Fruit fly (Drosophila melanogaster) whole organism, embryonic: ENCODE data around the gene Tm1.

Source experiments
- Asciz ChIP-seq: fragments of 200-800 bp; sonication (Bioruptor generic); optimal IDR thresholded peaks from 2 replicates; lab custom pipeline; 2017; ENCODE audit warnings: missing biosample characterization, mild to moderate bottlenecking, missing genetic modification characterization, missing genetic modification reagents
- CG11093 ChIP-seq: fragments of 200-800 bp; sonication (Bioruptor generic); IDR thresholded peaks from 3 replicates; pipeline ENCODE4 v1.3.6; 2022; ENCODE audit warnings: missing biosample characterization, missing genetic modification characterization
- CG11723 ChIP-seq: fragments of 200-800 bp; sonication (Bioruptor generic); optimal IDR thresholded peaks from 2 replicates; lab custom pipeline; 2017; ENCODE audit warnings: missing biosample characterization, mild to moderate bottlenecking, missing genetic modification characterization
- CG12071 ChIP-seq: fragments of 200-800 bp; sonication (Bioruptor generic); optimal IDR thresholded peaks from 3 replicates; lab custom pipeline; 2018; ENCODE audit warnings: missing biosample characterization, mild to moderate bottlenecking, missing genetic modification characterization
- CG14667 ChIP-seq: fragments of 200-800 bp; sonication (Bioruptor generic); IDR thresholded peaks from 2 replicates; pipeline ENCODE4 v1.3.6; 2022; ENCODE audit warnings: missing biosample characterization, missing genetic modification characterization
- CG14710 ChIP-seq: fragments of 200-800 bp; sonication (Bioruptor generic); optimal IDR thresholded peaks from 3 replicates; lab custom pipeline; 2019; ENCODE audit warnings: missing biosample characterization, mild to moderate bottlenecking, missing genetic modification characterization, moderate library complexity
- CG15011 ChIP-seq: fragments of 200-800 bp; sonication (Bioruptor generic); optimal IDR thresholded peaks from 3 replicates; lab custom pipeline; 2018; ENCODE audit warnings: missing biosample characterization, mild to moderate bottlenecking, missing genetic modification characterization
- CG15514 ChIP-seq: fragments of 200-800 bp; sonication (Bioruptor generic); optimal IDR thresholded peaks from 3 replicates; lab custom pipeline; 2017; ENCODE audit warnings: missing biosample characterization, missing genetic modification characterization, mild to moderate bottlenecking, moderate library complexity, missing genetic modification reagents
- CG17829 ChIP-seq: fragments of 200-800 bp; optimal IDR thresholded peaks from 2 replicates; lab custom pipeline; 2019; ENCODE audit warnings: missing biosample characterization, mild to moderate bottlenecking, missing genetic modification characterization, moderate library complexity
- CG2199 ChIP-seq: fragments of 200-800 bp; sonication (Bioruptor generic); IDR thresholded peaks from 3 replicates; pipeline ENCODE4 v1.3.6; 2022; ENCODE audit warnings: missing biosample characterization, missing genetic modification characterization
- CG31365 ChIP-seq: fragments of 200-800 bp; sonication (Bioruptor generic); optimal IDR thresholded peaks from 2 replicates; lab custom pipeline; 2018; ENCODE audit warnings: missing biosample characterization, mild to moderate bottlenecking, missing genetic modification characterization
- CG34224 ChIP-seq: fragments of 200-800 bp; sonication (Bioruptor generic); IDR thresholded peaks from 3 replicates; pipeline ENCODE4 v1.3.6; 2022; ENCODE audit warnings: missing biosample characterization, missing genetic modification characterization; ENCODE audit not compliant: partially characterized antibody
- CG6689 ChIP-seq: fragments of 200-800 bp; sonication (Bioruptor generic); IDR thresholded peaks from 2 replicates; pipeline ENCODE4 v1.3.6; 2022; ENCODE audit warnings: missing biosample characterization, missing genetic modification characterization
- CG7786 ChIP-seq: fragments of 200-800 bp; sonication (Bioruptor generic); optimal IDR thresholded peaks from 2 replicates; lab custom pipeline; 2016; ENCODE audit warnings: missing biosample characterization, missing genetic modification characterization
- CoRest ChIP-seq: fragments of 200-800 bp; sonication (Bioruptor generic); optimal IDR thresholded peaks from 3 replicates; lab custom pipeline; 2018; ENCODE audit warnings: missing biosample characterization, mild to moderate bottlenecking, missing genetic modification characterization, moderate library complexity
- E2f2 ChIP-seq: fragments of 200-800 bp; sonication (Bioruptor generic); IDR thresholded peaks from 2 replicates; pipeline ENCODE4 v1.3.6; 2022; ENCODE audit warnings: missing biosample characterization, missing genetic modification characterization
- Eip74EF ChIP-seq, 2 experiments: fragments of 200-800 bp in 1 of 2; fragments of >200 bp in 1 of 2; sonication (Bioruptor generic) in 1 of 2; optimal IDR thresholded peaks; 2 replicates each; lab custom pipeline; 2017 to 2019; ENCODE audit warnings: missing biosample characterization in 2 of 2, missing genetic modification characterization in 2 of 2, mild to moderate bottlenecking in 1 of 2, moderate library complexity in 1 of 2
- H15 ChIP-seq: fragments of 200-800 bp; sonication (Bioruptor generic); IDR thresholded peaks from 3 replicates; pipeline ENCODE4 v1.3.6; 2022; ENCODE audit warnings: missing biosample characterization, missing genetic modification characterization
- Hand ChIP-seq: fragments of 200-800 bp; sonication (Bioruptor generic); optimal IDR thresholded peaks from 2 replicates; lab custom pipeline; 2017; ENCODE audit warnings: mild to moderate bottlenecking, missing biosample characterization, missing genetic modification reagents, missing genetic modification characterization
- HmgZ ChIP-seq: fragments of 200-800 bp; sonication (Bioruptor generic); optimal IDR thresholded peaks from 2 replicates; lab custom pipeline; 2018; ENCODE audit warnings: missing biosample characterization, mild to moderate bottlenecking, missing genetic modification characterization
- MTF-1 ChIP-seq: fragments of 200-800 bp; sonication (Bioruptor generic); optimal IDR thresholded peaks from 2 replicates; lab custom pipeline; 2018; ENCODE audit warnings: missing biosample characterization, mild to moderate bottlenecking, missing genetic modification characterization, borderline replicate concordance
- Med ChIP-seq: fragments of 200-800 bp; sonication (Bioruptor generic); peaks from one replicate; lab custom pipeline; 2016; ENCODE audit warnings: missing biosample characterization, missing genetic modification characterization, mild to moderate bottlenecking, inconsistent platforms, moderate library complexity
- Neu2 ChIP-seq: fragments of 200-800 bp; sonication (Bioruptor generic); optimal IDR thresholded peaks from 3 replicates; lab custom pipeline; 2016; ENCODE audit warnings: missing biosample characterization, missing genetic modification characterization, borderline replicate concordance
- Oli ChIP-seq: fragments of 200-800 bp; sonication (Bioruptor generic); optimal IDR thresholded peaks from 2 replicates; lab custom pipeline; 2018; ENCODE audit warnings: missing biosample characterization, mild to moderate bottlenecking, missing genetic modification characterization, moderate library complexity
- Scr ChIP-seq: fragments of 200-800 bp; sonication (Bioruptor generic); IDR thresholded peaks from 2 replicates; pipeline ENCODE4 v1.3.6; 2022; ENCODE audit warnings: missing biosample characterization, missing genetic modification characterization; ENCODE audit not compliant: partially characterized antibody
- Ssrp ChIP-seq: fragments of 200-800 bp; sonication (Bioruptor generic); optimal IDR thresholded peaks from 2 replicates; lab custom pipeline; 2018; ENCODE audit warnings: missing biosample characterization, mild to moderate bottlenecking, missing genetic modification characterization, moderate library complexity
- TFAM ChIP-seq: fragments of 200-800 bp; sonication (Bioruptor generic); optimal IDR thresholded peaks from 2 replicates; lab custom pipeline; 2017; ENCODE audit warnings: missing biosample characterization, missing genetic modification characterization, inconsistent platforms
- ac ChIP-seq: fragments of 200-800 bp; sonication (Bioruptor generic); optimal IDR thresholded peaks from 3 replicates; lab custom pipeline; 2017; ENCODE audit warnings: missing biosample characterization, mild to moderate bottlenecking, missing genetic modification characterization
- al ChIP-seq: fragments of 200-800 bp; sonication (Bioruptor generic); IDR thresholded peaks from 2 replicates; pipeline ENCODE4 v1.3.6; 2022; ENCODE audit warnings: missing biosample characterization, missing genetic modification characterization
- amos ChIP-seq: fragments of 200-800 bp; sonication (Bioruptor generic); IDR thresholded peaks from 2 replicates; pipeline ENCODE4 v1.3.6; 2022; ENCODE audit warnings: missing biosample characterization, missing genetic modification characterization; ENCODE audit not compliant: partially characterized antibody
- ap ChIP-seq: fragments of 200-800 bp; sonication (Bioruptor generic); IDR thresholded peaks from 2 replicates; pipeline ENCODE4 v1.3.6; 2022; ENCODE audit warnings: missing biosample characterization, missing genetic modification characterization
- emc ChIP-seq: fragments of 200-800 bp; sonication (Bioruptor generic); optimal IDR thresholded peaks from 2 replicates; lab custom pipeline; 2016; ENCODE audit warnings: missing biosample characterization, missing genetic modification characterization
- insv ChIP-seq, 2 experiments: fragments of 200-800 bp; sonication (Bioruptor generic); optimal IDR thresholded peaks; 3 replicates each; lab custom pipeline; 2016 to 2018; ENCODE audit warnings: missing biosample characterization in 2 of 2, missing genetic modification characterization in 2 of 2
- kah ChIP-seq: fragments of 200-800 bp; sonication (Bioruptor generic); optimal IDR thresholded peaks from 2 replicates; lab custom pipeline; 2018; ENCODE audit warnings: missing biosample characterization, mild to moderate bottlenecking, missing genetic modification characterization
- mirr ChIP-seq: fragments of 200-800 bp; sonication (Bioruptor generic); optimal IDR thresholded peaks from 3 replicates; lab custom pipeline; 2018; ENCODE audit warnings: missing biosample characterization, mild to moderate bottlenecking, missing genetic modification characterization
- org-1 ChIP-seq: fragments of 200-800 bp; sonication (Bioruptor generic); optimal IDR thresholded peaks from 2 replicates; lab custom pipeline; 2017; ENCODE audit warnings: missing biosample characterization, missing genetic modification characterization
- pan ChIP-seq, 4 experiments: fragments of >200 bp in 3 of 4; fragments of 200-800 bp in 1 of 4; sonication (Bioruptor generic) in 1 of 4; optimal IDR thresholded peaks in 3 of 4; IDR thresholded peaks in 1 of 4; 2 replicates each; pipeline versions ENCODE4 v1.3.6 to Lab custom; 2017 to 2022; ENCODE audit warnings: missing biosample characterization in 2 of 4, missing genetic modification characterization in 2 of 4, mixed read lengths in 1 of 4
- phol ChIP-seq: fragments of 200-800 bp; sonication (Bioruptor generic); optimal IDR thresholded peaks from 3 replicates; lab custom pipeline; 2018; ENCODE audit warnings: missing biosample characterization, mild to moderate bottlenecking, missing genetic modification characterization, moderate library complexity
- pita ChIP-seq: fragments of 200-800 bp; sonication (Bioruptor generic); optimal IDR thresholded peaks from 2 replicates; lab custom pipeline; 2017; ENCODE audit warnings: missing biosample characterization, mild to moderate bottlenecking, missing genetic modification characterization
- pnt ChIP-seq: fragments of 200-800 bp; sonication (Bioruptor generic); optimal IDR thresholded peaks from 3 replicates; lab custom pipeline; 2016; ENCODE audit warnings: missing biosample characterization, missing genetic modification characterization
- rib ChIP-seq: fragments of 200-800 bp; sonication (Bioruptor generic); IDR thresholded peaks from 2 replicates; pipeline ENCODE4 v1.3.6; 2022; ENCODE audit warnings: missing biosample characterization, missing genetic modification characterization
- ro ChIP-seq: fragments of 200-800 bp; sonication (Bioruptor generic); IDR thresholded peaks from 2 replicates; pipeline ENCODE4 v1.3.6; 2022; ENCODE audit warnings: missing biosample characterization, missing genetic modification characterization
- scrt ChIP-seq: fragments of 200-800 bp; sonication (Bioruptor generic); optimal IDR thresholded peaks from 2 replicates; lab custom pipeline; 2018; ENCODE audit warnings: missing biosample characterization, mild to moderate bottlenecking, missing genetic modification characterization, moderate library complexity
- slou ChIP-seq: fragments of 200-800 bp; sonication (Bioruptor generic); optimal IDR thresholded peaks from 3 replicates; lab custom pipeline; 2016; ENCODE audit warnings: missing biosample characterization, missing genetic modification characterization
- sna ChIP-seq: fragments of 200-800 bp; sonication (Bioruptor generic); IDR thresholded peaks from 2 replicates; pipeline ENCODE4 v1.3.6; 2022; ENCODE audit warnings: missing biosample characterization, missing genetic modification characterization; ENCODE audit not compliant: partially characterized antibody
- sr ChIP-seq: fragments of 200-800 bp; sonication (Bioruptor generic); IDR thresholded peaks from 3 replicates; pipeline ENCODE4 v1.3.6; 2022; ENCODE audit warnings: missing biosample characterization, missing genetic modification characterization
- sug ChIP-seq: fragments of 200-800 bp; optimal IDR thresholded peaks from 2 replicates; lab custom pipeline; 2019; ENCODE audit warnings: missing biosample characterization, mild to moderate bottlenecking, missing genetic modification characterization, moderate library complexity
- trh ChIP-seq: fragments of 200-800 bp; sonication (Bioruptor generic); optimal IDR thresholded peaks from 2 replicates; lab custom pipeline; 2016; ENCODE audit warnings: missing biosample characterization, missing genetic modification characterization
- ttk ChIP-seq: fragments of 200-800 bp; sonication (Bioruptor generic); IDR thresholded peaks from 2 replicates; pipeline ENCODE4 v2.1.2; 2022; ENCODE audit warnings: missing biosample characterization, missing genetic modification characterization

The Tm1 gene

DNA sequence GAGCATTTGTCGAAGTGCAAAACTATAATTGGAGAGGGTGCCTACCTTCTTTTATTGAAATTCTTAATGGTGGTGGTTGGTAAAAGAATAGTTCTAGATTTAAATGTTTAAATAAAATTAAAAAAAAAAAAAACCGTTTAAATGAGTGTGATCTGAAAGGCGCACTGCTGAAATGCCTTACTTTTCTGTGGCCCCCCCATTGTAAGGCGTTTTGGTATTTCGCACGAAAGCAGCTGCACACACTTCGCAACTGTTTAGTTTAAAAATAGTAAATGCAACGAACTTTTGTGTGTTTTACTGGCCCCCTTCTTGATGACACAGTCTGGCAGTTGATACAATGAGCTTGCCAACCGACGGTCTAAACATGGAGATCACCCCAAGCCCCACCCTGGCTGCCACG is 9.6 kb upstream of the Tm1 start, which contains the start of the genes CG14864 and Zip88E (continued):
- TF ChIP-seq amos (GFP tag; lab: Robert Waterston, UW) (peak; percentile 23; the same call in 1 of the 2 replicates), Asciz (GFP tag; lab: Kevin White, UChicago) (no peak), Hand (GFP tag; lab: Kevin White, UChicago) (no peak), phol (peak; percentile 17), CG11723 (no peak), CG14667 (GFP tag; lab: Robert Waterston, UW) (no peak), TFAM (GFP tag; lab: Kevin White, UChicago) (no peak), pan (optimal IDR thresholded peaks at IDR 0.05; lab: Kevin White, UChicago) (no peak), pan (GFP tag; optimal IDR thresholded peaks at IDR 0.05 in 1 of 2, IDR thresholded peaks at IDR 0.05 in 1 of 2) (no peak), pnt (no peak), Neu2 (GFP tag; lab: Kevin White, UChicago) (no peak), org-1 (GFP tag; lab: Kevin White, UChicago) (no peak), ttk (GFP tag; lab: Robert Waterston, UW) (no peak), insv (GFP tag; optimal IDR thresholded peaks at IDR 0.05; lab: Kevin White, UChicago) (no peak), ap (GFP tag; lab: Robert Waterston, UW) (no peak), CG17829 (no peak), CG14710 (peak; percentile 23), CG7786 (GFP tag; lab: Kevin White, UChicago) (no peak), E2f2 (GFP tag; lab: Robert Waterston, UW) (peak; percentile 76), emc (GFP tag; lab: Kevin White, UChicago) (no peak), Eip74EF (GFP tag; optimal IDR thresholded peaks at IDR 0.05; lab: Kevin White, UChicago) (no peak), CG15011 (no peak), Med (GFP tag; lab: Kevin White, UChicago) (peak; percentile 15), ro (GFP tag; lab: Robert Waterston, UW) (no peak), rib (no peak), sug (peak; percentile 17), sna (no peak), HmgZ (tag; lab: Kevin White, UChicago) (no peak), CG12071 (GFP tag; lab: Kevin White, UChicago) (no peak), CG6689 (GFP tag; lab: Robert Waterston, UW) (no peak), ac (GFP tag; lab: Kevin White, UChicago) (no peak), al (GFP tag; lab: Robert Waterston, UW) (no peak), Scr (GFP tag; lab: Robert Waterston, UW) (0 out of 2 replicates have a peak, but pooled peaks have one; percentile 17)

DNA sequence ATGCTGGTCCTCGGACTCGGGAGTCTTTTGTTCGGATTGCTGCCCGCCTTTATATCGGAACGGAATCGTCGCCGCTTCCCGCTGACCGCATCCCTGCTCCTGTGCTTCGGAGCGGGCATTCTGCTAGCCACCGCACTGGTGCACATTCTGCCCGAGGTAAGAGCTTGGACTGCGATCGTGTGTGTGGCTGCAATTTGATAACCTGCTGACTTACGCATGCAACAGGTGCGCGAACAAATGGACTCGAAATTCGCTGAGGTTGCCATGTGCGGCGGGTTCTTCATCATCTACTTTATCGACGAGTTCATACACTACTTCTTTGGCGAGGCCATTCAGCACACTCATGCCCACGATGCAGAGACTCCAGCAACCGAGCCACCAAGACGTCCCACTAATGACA is 9.2 kb upstream of the Tm1 start:
- TF ChIP-seq Oli: no peak
- TF ChIP-seq kah: peak; percentile 71
- TF ChIP-seq H15 (GFP tag; lab: Robert Waterston, UW): no peak
- TF ChIP-seq CG34224: 0 out of 3 replicates have a peak, but pooled peaks have one; percentile 27

DNA sequence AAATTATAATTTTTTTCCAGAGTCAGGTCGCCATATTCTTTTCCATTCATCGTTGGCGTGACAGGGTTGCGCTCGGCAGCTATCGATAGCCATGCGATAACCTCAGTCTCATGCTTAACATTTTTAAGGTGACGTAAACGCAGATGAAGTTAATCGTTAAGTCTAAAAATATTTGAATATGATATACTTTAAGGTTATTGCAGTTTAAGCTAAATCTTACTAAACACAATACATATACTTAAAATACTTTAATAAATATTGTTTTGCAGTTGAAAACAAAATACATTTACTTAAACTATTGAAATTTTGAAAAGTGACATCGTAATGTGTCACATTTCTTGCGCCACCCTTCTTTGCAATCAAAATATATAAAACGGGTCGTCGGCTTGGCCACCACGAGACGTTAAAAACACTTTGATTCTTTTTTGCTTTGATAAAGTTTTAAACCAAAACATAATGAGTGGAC is 2.8 kb upstream of the Tm1 start, which contains the start of the genes Cp190 and CG4338:
TSS of gene Cp190 (minus strand) at position 84 of the 466 bp plus-strand sequence.
TSS of gene CG4338 (plus strand) at position 365 of the 466 bp plus-strand sequence.
- peak; percentile 85 for TF ChIP-seq CG31365
- peak; percentile 91 for TF ChIP-seq slou
- TF ChIP-seq pita (GFP tag; lab: Kevin White, UChicago): no peak
- TF ChIP-seq Ssrp (tag; lab: Kevin White, UChicago): peak; percentile 99
- TF ChIP-seq CG15514 (GFP tag; lab: Kevin White, UChicago): peak; percentile 93
- peak; percentile 100 for TF ChIP-seq CG6689 (GFP tag; lab: Robert Waterston, UW)
- TF ChIP-seq scrt: peak; percentile 93
- TF ChIP-seq CoRest (tag; lab: Kevin White, UChicago): peak; percentile 100
- peak; percentile 89; the same call in 2 of the 3 replicates for TF ChIP-seq CG2199 (GFP tag; lab: Robert Waterston, UW)
- peak; percentile 51; the same call in 1 of the 3 replicates for TF ChIP-seq sr (GFP tag; lab: Robert Waterston, UW)
- TF ChIP-seq trh (GFP tag; lab: Kevin White, UChicago): peak; percentile 95
- TF ChIP-seq mirr (GFP tag; lab: Kevin White, UChicago): peak; percentile 97
- TF ChIP-seq CG11093 (GFP tag; lab: Robert Waterston, UW): peak; percentile 96
- peak; percentile 87 for TF ChIP-seq MTF-1 (GFP tag; lab: Kevin White, UChicago)
